Fruit fly (Drosophila melanogaster) whole organism, embryonic: ENCODE data around the gene slmb.
A peak's percentile ranks its signal among the peaks of the same experiment; 100 is the strongest.

Source experiments
- Atf3 ChIP-seq: fragments of 200-800 bp; sonication (Bioruptor generic); optimal IDR thresholded peaks from 3 replicates; lab custom pipeline; 2016; ENCODE audit warnings: missing biosample characterization, missing genetic modification characterization
- B-H1 ChIP-seq: fragments of 200-800 bp; sonication (Bioruptor generic); IDR thresholded peaks from 3 replicates; pipeline ENCODE4 v1.3.6; 2022; ENCODE audit warnings: missing biosample characterization, missing genetic modification characterization
- CG10147 ChIP-seq: fragments of 200-800 bp; sonication (Bioruptor generic); optimal IDR thresholded peaks from 2 replicates; lab custom pipeline; 2019; ENCODE audit warnings: missing biosample characterization, mild to moderate bottlenecking, missing genetic modification characterization, moderate library complexity
- CG10462 ChIP-seq: fragments of 200-800 bp; sonication (Bioruptor generic); optimal IDR thresholded peaks from 2 replicates; lab custom pipeline; 2016; ENCODE audit warnings: missing biosample characterization, missing genetic modification characterization
- CG10543 ChIP-seq: fragments of 200-800 bp; sonication (Bioruptor generic); optimal IDR thresholded peaks from 3 replicates; lab custom pipeline; 2017; ENCODE audit warnings: missing biosample characterization, mild to moderate bottlenecking, missing genetic modification characterization, moderate library complexity
- CG11093 ChIP-seq: fragments of 200-800 bp; sonication (Bioruptor generic); IDR thresholded peaks from 3 replicates; pipeline ENCODE4 v1.3.6; 2022; ENCODE audit warnings: missing biosample characterization, missing genetic modification characterization
- CG12236 ChIP-seq: fragments of 200-800 bp; sonication (Bioruptor generic); optimal IDR thresholded peaks from 2 replicates; lab custom pipeline; 2016; ENCODE audit warnings: missing biosample characterization, missing genetic modification characterization
- CG13287 ChIP-seq: fragments of 200-800 bp; sonication (Bioruptor generic); IDR thresholded peaks from 2 replicates; pipeline ENCODE4 v1.3.6; 2022; ENCODE audit warnings: missing biosample characterization, missing genetic modification characterization; ENCODE audit not compliant: partially characterized antibody
- CG14441 ChIP-seq: fragments of 200-800 bp; sonication (Bioruptor generic); IDR thresholded peaks from 2 replicates; pipeline ENCODE4 v1.3.6; 2022; ENCODE audit warnings: missing biosample characterization, missing genetic modification characterization
- CG1832 ChIP-seq: fragments of 200-800 bp; sonication (Bioruptor generic); optimal IDR thresholded peaks from 2 replicates; lab custom pipeline; 2017; ENCODE audit warnings: missing biosample characterization, mild to moderate bottlenecking, missing genetic modification characterization, inconsistent platforms
- CG18476 ChIP-seq: fragments of 200-800 bp; sonication (Bioruptor generic); optimal IDR thresholded peaks from 2 replicates; lab custom pipeline; 2016; ENCODE audit warnings: missing biosample characterization, mild to moderate bottlenecking, missing genetic modification characterization
- CG2199 ChIP-seq: fragments of 200-800 bp; sonication (Bioruptor generic); IDR thresholded peaks from 3 replicates; pipeline ENCODE4 v1.3.6; 2022; ENCODE audit warnings: missing biosample characterization, missing genetic modification characterization
- CG4707 ChIP-seq: fragments of 200-800 bp; sonication (Bioruptor generic); optimal IDR thresholded peaks from 2 replicates; lab custom pipeline; 2018; ENCODE audit warnings: missing biosample characterization, mild to moderate bottlenecking, missing genetic modification characterization, moderate library complexity
- CG5180 ChIP-seq: fragments of 200-800 bp; sonication (Bioruptor generic); optimal IDR thresholded peaks from 3 replicates; lab custom pipeline; 2017; ENCODE audit warnings: missing biosample characterization, missing genetic modification characterization, mild to moderate bottlenecking, moderate library complexity, missing genetic modification reagents
- CG6654 ChIP-seq: fragments of 200-800 bp; sonication (Bioruptor generic); optimal IDR thresholded peaks from 2 replicates; lab custom pipeline; 2017; ENCODE audit warnings: missing biosample characterization, mild to moderate bottlenecking, missing genetic modification characterization
- CG7963 ChIP-seq: fragments of 200-800 bp; sonication (Bioruptor generic); IDR thresholded peaks from 3 replicates; pipeline ENCODE4 v1.3.6; 2022; ENCODE audit warnings: missing biosample characterization, missing genetic modification characterization; ENCODE audit not compliant: partially characterized antibody
- CG8944 ChIP-seq: fragments of 200-800 bp; sonication (Bioruptor generic); optimal IDR thresholded peaks from 3 replicates; lab custom pipeline; 2016; ENCODE audit warnings: missing biosample characterization, missing genetic modification characterization
- CTCF ChIP-seq: fragments of 200-800 bp; sonication (Bioruptor generic); optimal IDR thresholded peaks from 2 replicates; lab custom pipeline; 2017; ENCODE audit warnings: missing biosample characterization, mild to moderate bottlenecking, missing genetic modification characterization, moderate library complexity
- CkIIα-i1 ChIP-seq: fragments of 200-800 bp; sonication (Bioruptor generic); IDR thresholded peaks from 2 replicates; pipeline ENCODE4 v1.3.6; 2022; ENCODE audit warnings: missing biosample characterization, missing genetic modification characterization
- E2f2 ChIP-seq: fragments of 200-800 bp; sonication (Bioruptor generic); IDR thresholded peaks from 2 replicates; pipeline ENCODE4 v1.3.6; 2022; ENCODE audit warnings: missing biosample characterization, missing genetic modification characterization
- Max ChIP-seq: fragments of 200-800 bp; sonication (Bioruptor generic); optimal IDR thresholded peaks from 2 replicates; lab custom pipeline; 2016; ENCODE audit warnings: missing biosample characterization, mild to moderate bottlenecking, missing genetic modification characterization
- Med ChIP-seq: fragments of 200-800 bp; sonication (Bioruptor generic); peaks from one replicate; lab custom pipeline; 2016; ENCODE audit warnings: missing biosample characterization, missing genetic modification characterization, mild to moderate bottlenecking, inconsistent platforms, moderate library complexity
- Myb ChIP-seq: fragments of 200-800 bp; sonication (Bioruptor generic); optimal IDR thresholded peaks from 2 replicates; lab custom pipeline; 2016; ENCODE audit warnings: missing biosample characterization, missing genetic modification characterization
- NC2β ChIP-seq: fragments of 200-800 bp; sonication (Bioruptor generic); optimal IDR thresholded peaks from 2 replicates; lab custom pipeline; 2016; ENCODE audit warnings: missing biosample characterization, missing genetic modification characterization
- Nf-YA ChIP-seq: fragments of 200-800 bp; sonication (Bioruptor generic); IDR thresholded peaks from 2 replicates; pipeline ENCODE4 v1.3.6; 2022; ENCODE audit warnings: missing biosample characterization, missing genetic modification characterization
- Ptx1 ChIP-seq: fragments of 200-800 bp; sonication (Bioruptor generic); IDR thresholded peaks from 2 replicates; pipeline ENCODE4 v1.3.6; 2022; ENCODE audit warnings: missing biosample characterization, missing genetic modification characterization
- Sin3A ChIP-seq: fragments of >200 bp; optimal IDR thresholded peaks from 2 replicates; lab custom pipeline; 2018
- Xrp1 ChIP-seq: fragments of 200-800 bp; sonication (Bioruptor generic); IDR thresholded peaks from 2 replicates; pipeline ENCODE4 v1.3.6; 2022; ENCODE audit warnings: missing biosample characterization, missing genetic modification characterization
- cad ChIP-seq: fragments of >200 bp; optimal IDR thresholded peaks from 2 replicates; lab custom pipeline; 2017; ENCODE audit warnings: missing biosample characterization, missing genetic modification characterization
- crc ChIP-seq: fragments of 200-800 bp; sonication (Bioruptor generic); optimal IDR thresholded peaks from 2 replicates; lab custom pipeline; 2016; ENCODE audit warnings: missing biosample characterization, missing genetic modification characterization
- crol ChIP-seq: fragments of 200-800 bp; sonication (Bioruptor generic); IDR thresholded peaks from 2 replicates; pipeline ENCODE4 v1.3.6; 2022; ENCODE audit warnings: missing biosample characterization, missing genetic modification characterization
- dmrt11E ChIP-seq: fragments of 200-800 bp; sonication (Bioruptor generic); optimal IDR thresholded peaks from 3 replicates; lab custom pipeline; 2018; ENCODE audit warnings: missing biosample characterization, mild to moderate bottlenecking, missing genetic modification characterization, moderate library complexity
- esg ChIP-seq: fragments of 200-800 bp; sonication (Bioruptor generic); conservative IDR thresholded peaks from 2 replicates; pipeline ENCODE4 v1.3.6; 2022; ENCODE audit warnings: missing biosample characterization, missing genetic modification characterization
- fd96Cb ChIP-seq: fragments of 200-800 bp; sonication (Bioruptor generic); optimal IDR thresholded peaks from 2 replicates; lab custom pipeline; 2018; ENCODE audit warnings: missing biosample characterization, mild to moderate bottlenecking, missing genetic modification characterization, moderate library complexity
- fru ChIP-seq: fragments of >200 bp; optimal IDR thresholded peaks from 2 replicates; lab custom pipeline; 2017
- gcm2 ChIP-seq: fragments of 200-800 bp; sonication (Bioruptor generic); optimal IDR thresholded peaks from 2 replicates; lab custom pipeline; 2016; ENCODE audit warnings: missing biosample characterization, missing genetic modification characterization
- gem ChIP-seq: fragments of 200-800 bp; sonication (Bioruptor generic); optimal IDR thresholded peaks from 2 replicates; lab custom pipeline; 2019; ENCODE audit warnings: missing biosample characterization, mild to moderate bottlenecking, missing genetic modification characterization, moderate library complexity
- gfzf ChIP-seq: fragments of 200-800 bp; sonication (Bioruptor generic); optimal IDR thresholded peaks from 2 replicates; lab custom pipeline; 2016; ENCODE audit warnings: missing biosample characterization, mild to moderate bottlenecking, missing genetic modification characterization, moderate library complexity
- grau ChIP-seq: fragments of 200-800 bp; optimal IDR thresholded peaks from 3 replicates; lab custom pipeline; 2019; ENCODE audit warnings: missing biosample characterization, mild to moderate bottlenecking, missing genetic modification characterization, moderate library complexity
- gro ChIP-seq: fragments of 200-800 bp; sonication (Bioruptor generic); optimal IDR thresholded peaks from 2 replicates; lab custom pipeline; 2016; ENCODE audit warnings: missing biosample characterization, missing genetic modification characterization
- gsb ChIP-seq: fragments of 200-800 bp; sonication (Bioruptor generic); IDR thresholded peaks from 2 replicates; pipeline ENCODE4 v1.3.6; 2022; ENCODE audit warnings: missing biosample characterization, missing genetic modification characterization
- ind ChIP-seq: fragments of 200-800 bp; sonication (Bioruptor generic); optimal IDR thresholded peaks from 3 replicates; lab custom pipeline; 2016; ENCODE audit warnings: missing biosample characterization, missing genetic modification characterization
- lola ChIP-seq, 3 experiments: fragments of >200 bp in 2 of 3; fragments of 200-800 bp in 1 of 3; sonication (Bioruptor generic) in 1 of 3; optimal IDR thresholded peaks; 2 replicates each; lab custom pipeline; 2017 to 2019; ENCODE audit warnings: missing biosample characterization in 3 of 3, missing genetic modification characterization in 3 of 3, mild to moderate bottlenecking in 1 of 3, moderate library complexity in 1 of 3
- pfk ChIP-seq: fragments of 200-800 bp; sonication (Bioruptor generic); optimal IDR thresholded peaks from 2 replicates; lab custom pipeline; 2018; ENCODE audit warnings: missing biosample characterization, mild to moderate bottlenecking, missing genetic modification characterization, moderate library complexity
- pros ChIP-seq: fragments of 200-800 bp; sonication (Bioruptor generic); optimal IDR thresholded peaks from 3 replicates; lab custom pipeline; 2019; ENCODE audit warnings: missing biosample characterization, mild to moderate bottlenecking, missing genetic modification characterization, moderate library complexity
- psq ChIP-seq: fragments of 200-800 bp; sonication (Bioruptor generic); optimal IDR thresholded peaks from 2 replicates; lab custom pipeline; 2017; ENCODE audit warnings: missing biosample characterization, missing genetic modification characterization
- schlank ChIP-seq: fragments of 200-800 bp; sonication (Bioruptor generic); optimal IDR thresholded peaks from 2 replicates; lab custom pipeline; 2018; ENCODE audit warnings: missing biosample characterization, mild to moderate bottlenecking, missing genetic modification characterization
- so ChIP-seq: fragments of 200-800 bp; sonication (Bioruptor generic); IDR thresholded peaks from 3 replicates; pipeline ENCODE4 v1.3.6; 2022; ENCODE audit warnings: missing biosample characterization, missing genetic modification characterization
- stc ChIP-seq: fragments of 200-800 bp; sonication (Bioruptor generic); IDR thresholded peaks from 2 replicates; pipeline ENCODE4 v1.3.6; 2022; ENCODE audit warnings: missing biosample characterization, missing genetic modification characterization
- tin ChIP-seq: fragments of 200-800 bp; sonication (Bioruptor generic); optimal IDR thresholded peaks from 3 replicates; lab custom pipeline; 2016; ENCODE audit warnings: missing biosample characterization, missing genetic modification characterization
- yki ChIP-seq: fragments of >200 bp; optimal IDR thresholded peaks from 3 replicates; lab custom pipeline; 2018
- zfh1 ChIP-seq: fragments of 200-800 bp; sonication (Bioruptor generic); IDR thresholded peaks from 3 replicates; pipeline ENCODE4 v1.3.6; 2022; ENCODE audit warnings: missing biosample characterization, missing genetic modification characterization

The slmb gene

DNA sequence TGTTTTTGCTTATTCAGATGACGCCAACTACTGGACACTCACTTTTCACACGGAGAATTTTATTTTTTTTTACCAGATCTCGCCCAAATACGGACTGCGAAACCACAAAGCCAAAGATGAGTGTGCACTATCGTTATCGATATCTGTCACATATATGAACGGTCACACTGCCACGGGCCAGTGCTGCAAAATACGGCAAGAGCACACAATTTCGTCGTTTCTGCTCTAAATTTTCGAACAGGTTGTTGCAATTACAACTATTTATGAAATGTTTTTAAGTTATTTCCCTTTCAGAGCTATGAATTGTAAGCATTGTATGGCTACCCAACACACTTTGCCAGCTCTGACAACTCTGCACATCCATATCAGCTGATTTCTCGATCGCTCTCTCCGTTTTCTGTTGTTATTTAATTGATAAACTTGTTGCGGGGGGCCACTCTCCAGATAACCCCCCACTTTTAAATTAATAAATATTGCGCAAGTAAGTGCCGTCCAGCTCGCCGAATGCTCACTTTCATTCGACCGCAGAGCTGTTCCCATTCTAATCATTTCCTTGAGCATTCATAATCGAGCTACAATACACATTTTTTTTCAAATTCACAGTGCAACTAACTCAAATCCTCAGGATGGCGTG is at the start of gene slmb, which contains the start of gene CG5793 (continued):
- TF ChIP-seq Myb (GFP tag; lab: Kevin White, UChicago), result peak; percentile 87
- TF ChIP-seq ind (GFP tag; lab: Kevin White, UChicago), result peak; percentile 48
- no peak for TF ChIP-seq so (GFP tag; lab: Robert Waterston, UW)
- no peak for TF ChIP-seq gem (tag; lab: Kevin White, UChicago)
- no peak for TF ChIP-seq CG10147 (GFP tag; lab: Kevin White, UChicago)
- TF ChIP-seq Atf3 (GFP tag; lab: Kevin White, UChicago), result peak; percentile 57
- TF ChIP-seq CG10462 (GFP tag; lab: Kevin White, UChicago), result no peak
- TF ChIP-seq NC2β (GFP tag; lab: Kevin White, UChicago), result peak; percentile 29
- no peak for TF ChIP-seq CkIIα-i1 (GFP tag; lab: Robert Waterston, UW)
- no peak for TF ChIP-seq esg
- TF ChIP-seq crol, result no peak; the same call in 1 of the 2 replicates
- peak; percentile 37 for TF ChIP-seq grau (tag; lab: Kevin White, UChicago)
- TF ChIP-seq CG13287 (GFP tag; lab: Robert Waterston, UW), result peak; percentile 80
- no peak for TF ChIP-seq fru
- TF ChIP-seq Ptx1, result 0 out of 2 replicates have a peak, but pooled peaks have one; percentile 26
- TF ChIP-seq Max (GFP tag; lab: Kevin White, UChicago), result peak; percentile 15
- no peak for TF ChIP-seq B-H1 (GFP tag; lab: Robert Waterston, UW)
- no peak for TF ChIP-seq CG11093 (GFP tag; lab: Robert Waterston, UW)
- TF ChIP-seq CTCF, result no peak
- no peak for TF ChIP-seq CG6654 (GFP tag; lab: Kevin White, UChicago)
- no peak for TF ChIP-seq CG5180
- TF ChIP-seq stc, result no peak
- TF ChIP-seq CG12236 (GFP tag; lab: Kevin White, UChicago), result no peak
- peak; percentile 94 for TF ChIP-seq Med
- TF ChIP-seq cad (GFP tag; lab: Kevin White, UChicago), result no peak
- TF ChIP-seq Xrp1, result peak; percentile 46; the same call in 1 of the 2 replicates
- peak; percentile 54 for TF ChIP-seq CG8944 (GFP tag; lab: Kevin White, UChicago)
- peak; percentile 63 for TF ChIP-seq E2f2 (GFP tag; lab: Robert Waterston, UW)
- no peak for TF ChIP-seq gcm2 (GFP tag; lab: Kevin White, UChicago)
- peak; percentile 15 for TF ChIP-seq psq (GFP tag; lab: Kevin White, UChicago)
- no peak for TF ChIP-seq CG18476 (GFP tag; lab: Kevin White, UChicago)
- peak; percentile 52 for TF ChIP-seq tin (GFP tag; lab: Kevin White, UChicago)
- TF ChIP-seq dmrt11E, result peak; percentile 36
- no peak for TF ChIP-seq schlank
- TF ChIP-seq fd96Cb (tag; lab: Kevin White, UChicago), result peak; percentile 15
- no peak for TF ChIP-seq gsb (GFP tag; lab: Robert Waterston, UW)
- peak; percentile 64; the same call in 2 of the 3 replicates for TF ChIP-seq zfh1 (GFP tag; lab: Robert Waterston, UW)
- TF ChIP-seq CG4707, result no peak
- peak; percentile 21 for TF ChIP-seq gro (GFP tag; lab: Kevin White, UChicago)
- no peak for TF ChIP-seq pfk (GFP tag; lab: Kevin White, UChicago)
- TF ChIP-seq CG2199 (GFP tag; lab: Robert Waterston, UW), result no peak
- peak; percentile 53 for TF ChIP-seq CG10543 (GFP tag; lab: Kevin White, UChicago)
- TF ChIP-seq crc (GFP tag; lab: Kevin White, UChicago), result peak; percentile 23
- TF ChIP-seq lola (GFP tag; optimal IDR thresholded peaks at IDR 0.05; lab: Kevin White, UChicago), result no peak
- TF ChIP-seq Sin3A (lab: Kevin White, UChicago), result peak; percentile 94
- TF ChIP-seq CG1832 (GFP tag; lab: Kevin White, UChicago), result no peak
- TF ChIP-seq CG7963 (GFP tag; lab: Robert Waterston, UW), result peak; percentile 41; the same call in 1 of the 3 replicates
- no peak for TF ChIP-seq pros (GFP tag; lab: Kevin White, UChicago)
- peak; percentile 46; the same call in 1 of the 2 replicates for TF ChIP-seq CG14441
- TF ChIP-seq gfzf (GFP tag; lab: Kevin White, UChicago), result peak; percentile 85
- TF ChIP-seq yki (lab: Kevin White, UChicago), result no peak
- TF ChIP-seq Nf-YA (GFP tag; lab: Robert Waterston, UW), result no peak
